Worm (Caenorhabditis elegans) whole organism, L2 larva: ENCODE results near the gene unc-5.

Experiments
- ama-1 ChIP-seq: fragments of 150-350 bp; optimal IDR thresholded peaks from 2 replicates; lab custom pipeline; 2018; ENCODE audit warnings: inconsistent platforms
- dmd-4 ChIP-seq: sonication (generic microtip); optimal IDR thresholded peaks from 2 replicates; lab custom pipeline; 2017; ENCODE audit warnings: missing biosample characterization, missing genetic modification characterization
- elt-1 ChIP-seq: fragments of 150-350 bp; optimal IDR thresholded peaks from 2 replicates; lab custom pipeline; 2014; ENCODE audit warnings: missing biosample characterization, missing genetic modification characterization
- lin-11 ChIP-seq: fragments of 150-350 bp; sonication (generic microtip); optimal IDR thresholded peaks from 2 replicates; lab custom pipeline; 2014; ENCODE audit warnings: missing biosample characterization, missing genetic modification characterization, inconsistent platforms, mixed read lengths
- lin-39 ChIP-seq: fragments of 150-350 bp; optimal IDR thresholded peaks from 2 replicates; lab custom pipeline; 2014; ENCODE audit warnings: missing biosample characterization, missing genetic modification reagents, missing genetic modification characterization
- nhr-10 ChIP-seq: sonication (generic microtip); optimal IDR thresholded peaks from 2 replicates; lab custom pipeline; 2017; ENCODE audit warnings: missing biosample characterization, missing genetic modification characterization
- nhr-237 ChIP-seq: fragments of 150-350 bp; optimal IDR thresholded peaks from 2 replicates; lab custom pipeline; 2014; ENCODE audit warnings: missing biosample characterization, missing genetic modification characterization
- nhr-77 ChIP-seq: fragments of 150-350 bp; optimal IDR thresholded peaks from 2 replicates; lab custom pipeline; 2014; ENCODE audit warnings: missing biosample characterization, missing genetic modification characterization
- sma-3 ChIP-seq: sonication (generic microtip); optimal IDR thresholded peaks from 2 replicates; lab custom pipeline; 2016; ENCODE audit warnings: missing genetic modification reagents, missing genetic modification characterization, missing compliant biosample characterization
- snpc-4 ChIP-seq: fragments of 150-350 bp; optimal IDR thresholded peaks from 2 replicates; lab custom pipeline; 2014; ENCODE audit warnings: missing biosample characterization, missing genetic modification characterization
- ztf-11 ChIP-seq: sonication (generic microtip); optimal IDR thresholded peaks from 2 replicates; lab custom pipeline; 2017; ENCODE audit warnings: missing biosample characterization, missing genetic modification characterization

DNA sequence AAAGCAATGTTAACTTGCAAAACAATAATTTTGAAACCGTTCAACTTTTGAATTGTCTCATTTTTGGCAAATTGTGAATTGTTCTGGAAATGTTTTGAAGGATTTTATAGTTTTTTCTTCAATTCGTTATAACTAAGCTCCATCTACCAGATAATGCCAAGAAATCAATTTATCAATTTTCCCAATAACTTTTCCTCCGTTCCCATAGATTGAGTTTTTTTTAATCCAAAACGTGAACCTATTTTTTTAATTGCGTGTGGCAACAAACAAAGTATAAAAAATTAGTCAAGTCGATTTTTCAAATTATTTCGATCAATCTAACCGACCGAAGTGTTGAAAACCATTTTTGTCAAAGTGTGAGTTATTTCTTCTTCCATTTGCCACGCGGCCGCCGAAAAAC lies 75.5 kb downstream of the unc-5 start, which contains the start of gene Y4C6A.4:
- no peak for TF ChIP-seq nhr-77 (tag; lab: Kevin White, UChicago)
- TF ChIP-seq snpc-4 = no peak
- TF ChIP-seq ztf-11 (tag; lab: Kevin White, UChicago) = no peak
- TF ChIP-seq dmd-4 (tag; lab: Kevin White, UChicago) = no peak
- no peak for TF ChIP-seq sma-3 (GFP tag; lab: Kevin White, UChicago)
- no peak for TF ChIP-seq nhr-10 (tag; lab: Kevin White, UChicago)
- TF ChIP-seq ama-1 (lab: Kevin White, UChicago) = no peak
- TF ChIP-seq lin-39 (tag; lab: Kevin White, UChicago) = no peak
- TF ChIP-seq nhr-237 (tag; lab: Kevin White, UChicago) = no peak
- no peak for TF ChIP-seq lin-11 (tag; lab: Kevin White, UChicago)
- TF ChIP-seq elt-1 = no peak
